Worm (Caenorhabditis elegans): ENCODE data around the gene Y97E10AR.1.

Y97E10AR.1 gene

DNA sequence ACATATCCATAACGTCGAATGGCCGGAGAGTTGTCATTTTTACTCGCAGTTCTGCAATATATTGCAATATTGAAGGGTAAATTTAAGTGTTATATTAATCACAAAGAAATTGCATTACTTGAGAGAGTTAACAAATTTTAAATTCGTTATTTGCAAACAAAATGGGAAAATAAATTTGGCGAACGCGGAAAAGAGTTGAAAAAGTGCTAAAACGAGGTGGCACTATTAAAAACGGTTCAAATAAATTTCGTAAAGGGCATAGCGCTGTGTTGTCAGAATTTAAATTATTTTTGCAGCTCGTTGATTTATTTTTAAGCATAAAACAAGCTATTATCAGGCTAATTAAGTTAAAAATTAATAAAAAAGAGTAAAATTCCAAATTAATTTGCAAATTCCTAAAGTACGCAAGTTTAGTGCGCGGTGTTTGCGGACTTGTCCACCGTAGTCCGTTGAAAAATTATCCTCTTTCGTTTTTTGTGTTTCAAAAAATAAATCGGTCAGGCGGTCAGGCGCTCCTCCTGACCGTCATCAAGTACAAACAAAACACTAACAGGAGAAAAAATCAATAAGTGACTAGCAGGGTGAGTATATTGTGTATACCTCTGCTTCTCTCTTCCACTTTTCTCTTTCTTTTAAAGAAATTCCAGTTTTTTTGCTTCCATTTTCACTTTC lies 17.7 kb upstream of the Y97E10AR.1 start, which contains the start of the genes natb-1 and abhd-12 (continued):
- TF ChIP-seq daf-19 (GFP tag; conservative IDR thresholded peaks at IDR 0.05) (no peak), lir-3 (tag; optimal IDR thresholded peaks at IDR 0.05) (no peak), ceh-82 (tag; optimal IDR thresholded peaks at IDR 0.05) (no peak), ama-1 (optimal IDR thresholded peaks at IDR 0.05) (no peak), ces-1 (GFP tag; optimal IDR thresholded peaks at IDR 0.05) (no peak), duxl-1 (tag; optimal IDR thresholded peaks at IDR 0.05; ENCODE audit: poor library complexity) (no peak), Y75B8A.6 (GFP tag; IDR thresholded peaks at IDR 0.05) (no peak), dmd-6 (GFP tag; IDR thresholded peaks at IDR 0.05) (no peak), egl-27 (tag; optimal IDR thresholded peaks at IDR 0.05) (no peak), snpc-4 (tag; optimal IDR thresholded peaks at IDR 0.05) (no peak), nhr-25 (tag; optimal IDR thresholded peaks at IDR 0.05; ENCODE audit: borderline replicate concordance, insufficient read depth) (no peak), pha-4 (GFP tag; IDR thresholded peaks at IDR 0.05) (no peak), pha-4 (tag; optimal IDR thresholded peaks at IDR 0.05) (peak; percentile 92), unc-39 (tag; optimal IDR thresholded peaks at IDR 0.05) (no peak), lin-39 (tag; optimal IDR thresholded peaks at IDR 0.05) (no peak), nhr-28 (tag; optimal IDR thresholded peaks at IDR 0.05) (peak; percentile 40), tra-1 (GFP tag; IDR thresholded peaks at IDR 0.05) (no peak), nhr-102 (tag; optimal IDR thresholded peaks at IDR 0.05) (no peak), dmd-8 (GFP tag; IDR thresholded peaks at IDR 0.05) (no peak), ceh-20 (GFP tag; IDR thresholded peaks at IDR 0.05) (no peak), egl-43 (GFP tag; IDR thresholded peaks at IDR 0.05) (no peak), mxl-2 (GFP tag; conservative IDR thresholded peaks at IDR 0.05) (no peak), mxl-3 (GFP tag; optimal IDR thresholded peaks at IDR 0.05) (peak; percentile 11), lin-15B (tag; optimal IDR thresholded peaks at IDR 0.05) (no peak), hmg-1.1 (GFP tag; IDR thresholded peaks at IDR 0.05) (no peak), nhr-77 (tag; optimal IDR thresholded peaks at IDR 0.05) (peak; percentile 50), ZK337.2 (GFP tag; IDR thresholded peaks at IDR 0.05) (no peak), ceh-28 (tag; optimal IDR thresholded peaks at IDR 0.05) (no peak), mes-2 (tag; optimal IDR thresholded peaks at IDR 0.05; ENCODE audit: poor library complexity, severe bottlenecking) (peak; percentile 46), dmd-9 (GFP tag; IDR thresholded peaks at IDR 0.05) (no peak), ceh-44 (GFP tag; IDR thresholded peaks at IDR 0.05) (no peak), zfp-3 (GFP tag; conservative IDR thresholded peaks at IDR 0.05) (no peak), F44E2.7 (GFP tag; IDR thresholded peaks at IDR 0.05) (no peak), set-16 (GFP tag; IDR thresholded peaks at IDR 0.05) (no peak), dpl-1 (GFP tag; optimal IDR thresholded peaks at IDR 0.05) (peak; percentile 21), zfp-2 (tag; optimal IDR thresholded peaks at IDR 0.05) (no peak), snpc-1.2 (GFP tag; IDR thresholded peaks at IDR 0.05) (no peak), nhr-11 (tag; optimal IDR thresholded peaks at IDR 0.05) (no peak), mdl-1 (tag; optimal IDR thresholded peaks at IDR 0.05) (no peak)

DNA sequence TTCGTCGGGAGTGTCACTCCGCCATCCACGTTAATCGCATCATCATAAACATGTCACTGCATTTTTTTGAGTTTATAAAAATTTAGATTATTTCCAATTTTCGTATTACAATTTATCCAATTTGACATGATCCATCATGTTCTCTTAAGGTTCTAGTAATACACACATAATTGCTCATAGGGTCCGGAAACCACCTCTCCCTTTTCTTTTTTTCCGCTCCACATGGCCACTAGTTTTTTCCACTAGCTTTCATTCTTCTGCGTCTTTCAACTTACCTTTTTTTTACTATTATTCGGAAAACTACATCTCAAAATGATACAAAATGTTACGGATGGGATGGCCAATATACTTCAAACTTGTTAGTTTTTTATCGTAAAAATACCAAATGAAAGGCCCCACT lies 15.4 kb upstream of the Y97E10AR.1 start, which contains the start of gene Y97E10AL.1:
TSS of gene Y97E10AL.1 (plus strand) at position 301 of the 400 bp plus-strand sequence.
- TF ChIP-seq unc-62 (GFP tag; optimal IDR thresholded peaks at IDR 0.05 in 1 of 2) (no peak), unc-62 (tag; optimal IDR thresholded peaks at IDR 0.05) (no peak), lin-1 (GFP tag; IDR thresholded peaks at IDR 0.05) (no peak), zfp-2 (tag; optimal IDR thresholded peaks at IDR 0.05) (no peak)
